Fruit fly (Drosophila melanogaster): ENCODE measurements around the gene alphaCOP.

DNA sequence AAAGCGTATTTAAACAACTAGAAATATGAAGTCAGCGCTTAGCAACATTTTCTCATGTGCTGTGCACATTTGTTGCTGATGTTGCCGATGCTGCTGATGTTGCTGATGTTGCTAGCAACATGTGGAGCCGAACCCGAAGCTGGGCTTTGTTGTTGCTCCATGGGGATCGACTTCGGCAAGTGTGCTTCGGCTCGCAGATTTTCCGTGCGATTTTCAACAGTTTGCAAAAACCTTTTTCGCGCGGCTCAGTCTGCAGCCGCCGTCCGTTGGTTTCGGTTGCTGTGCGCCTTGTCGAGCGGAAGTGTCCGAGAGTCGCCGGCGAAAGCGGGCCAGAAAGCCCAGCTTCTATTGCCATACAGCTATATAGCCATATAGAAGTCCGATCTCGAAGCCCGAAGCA is 43.6 kb upstream of the alphaCOP start:
- TF ChIP-seq pan (optimal IDR thresholded peaks at IDR 0.05), result no peak
- no peak for TF ChIP-seq psq (optimal IDR thresholded peaks at IDR 0.05)
